Fruit fly (Drosophila melanogaster) whole organism, embryonic: ENCODE data around the gene CG31638.

ENCODE experiments used
- CG10431 ChIP-seq: fragments of 200-800 bp; sonication (Bioruptor generic); optimal IDR thresholded peaks from 3 replicates; lab custom pipeline; 2018; ENCODE audit warnings: missing biosample characterization, mild to moderate bottlenecking, missing genetic modification characterization
- CG10462 ChIP-seq: fragments of 200-800 bp; sonication (Bioruptor generic); optimal IDR thresholded peaks from 2 replicates; lab custom pipeline; 2016; ENCODE audit warnings: missing biosample characterization, missing genetic modification characterization
- CG10959 ChIP-seq: fragments of 200-800 bp; sonication (Bioruptor generic); IDR thresholded peaks from 2 replicates; pipeline ENCODE4 v1.3.6; 2022; ENCODE audit warnings: missing biosample characterization, missing genetic modification characterization
- CG11247 ChIP-seq: fragments of 200-800 bp; sonication (Bioruptor generic); IDR thresholded peaks from 2 replicates; pipeline ENCODE4 v1.3.6; 2022; ENCODE audit warnings: missing biosample characterization, missing genetic modification characterization
- CG12104 ChIP-seq: fragments of 200-800 bp; sonication (Bioruptor generic); optimal IDR thresholded peaks from 3 replicates; lab custom pipeline; 2016; ENCODE audit warnings: missing biosample characterization, missing genetic modification characterization
- CG14014 ChIP-seq: fragments of 200-800 bp; sonication (Bioruptor generic); IDR thresholded peaks from 2 replicates; pipeline ENCODE4 v1.3.6; 2022; ENCODE audit warnings: missing biosample characterization, missing genetic modification characterization
- CG14050 ChIP-seq: fragments of 200-800 bp; sonication (Bioruptor generic); IDR thresholded peaks from 3 replicates; pipeline ENCODE4 v1.3.6; 2022; ENCODE audit warnings: missing biosample characterization, missing genetic modification characterization
- CG15514 ChIP-seq: fragments of 200-800 bp; sonication (Bioruptor generic); optimal IDR thresholded peaks from 3 replicates; lab custom pipeline; 2017; ENCODE audit warnings: missing biosample characterization, missing genetic modification characterization, mild to moderate bottlenecking, moderate library complexity, missing genetic modification reagents
- CG1602 ChIP-seq: fragments of 200-800 bp; sonication (Bioruptor generic); optimal IDR thresholded peaks from 3 replicates; lab custom pipeline; 2016; ENCODE audit warnings: missing biosample characterization, missing genetic modification characterization
- CG1792 ChIP-seq: fragments of 200-800 bp; sonication (Bioruptor generic); optimal IDR thresholded peaks from 2 replicates; lab custom pipeline; 2016; ENCODE audit warnings: missing biosample characterization, missing genetic modification characterization
- CG32772 ChIP-seq: fragments of 200-800 bp; sonication (Bioruptor generic); IDR thresholded peaks from 2 replicates; pipeline ENCODE4 v1.3.6; 2022; ENCODE audit warnings: missing biosample characterization, missing genetic modification characterization
- CG34422 ChIP-seq: fragments of 200-800 bp; sonication (Bioruptor generic); IDR thresholded peaks from 3 replicates; pipeline ENCODE4 v1.3.6; 2022; ENCODE audit warnings: missing biosample characterization, missing genetic modification characterization
- CG3995 ChIP-seq: fragments of 200-800 bp; sonication (Bioruptor generic); optimal IDR thresholded peaks from 3 replicates; lab custom pipeline; 2016; ENCODE audit warnings: missing biosample characterization, missing genetic modification characterization
- CG5180 ChIP-seq: fragments of 200-800 bp; sonication (Bioruptor generic); optimal IDR thresholded peaks from 3 replicates; lab custom pipeline; 2017; ENCODE audit warnings: missing biosample characterization, missing genetic modification characterization, mild to moderate bottlenecking, moderate library complexity, missing genetic modification reagents
- CG5245 ChIP-seq: fragments of 200-800 bp; sonication (Bioruptor generic); optimal IDR thresholded peaks from 3 replicates; lab custom pipeline; 2016; ENCODE audit warnings: missing biosample characterization, missing genetic modification characterization
- CG7271 ChIP-seq: fragments of 200-800 bp; sonication (Bioruptor generic); optimal IDR thresholded peaks from 2 replicates; lab custom pipeline; 2018; ENCODE audit warnings: missing biosample characterization, mild to moderate bottlenecking, missing genetic modification characterization, moderate library complexity
- CG8924 ChIP-seq: fragments of 200-800 bp; optimal IDR thresholded peaks from 3 replicates; lab custom pipeline; 2019; ENCODE audit warnings: missing biosample characterization, mild to moderate bottlenecking, missing genetic modification characterization, moderate library complexity
- Dad ChIP-seq: fragments of 200-800 bp; sonication (Bioruptor generic); optimal IDR thresholded peaks from 3 replicates; lab custom pipeline; 2016; ENCODE audit warnings: missing biosample characterization, missing genetic modification characterization
- Dip2 ChIP-seq: fragments of 200-800 bp; sonication (Bioruptor generic); IDR thresholded peaks from 2 replicates; pipeline ENCODE4 v1.3.6; 2022; ENCODE audit warnings: missing biosample characterization, missing genetic modification characterization
- Doc2 ChIP-seq: fragments of 200-800 bp; sonication (Bioruptor generic); IDR thresholded peaks from 2 replicates; pipeline ENCODE4 v1.3.6; 2022; ENCODE audit warnings: missing biosample characterization, missing genetic modification characterization
- Fer1 ChIP-seq: fragments of 200-800 bp; sonication (Bioruptor generic); optimal IDR thresholded peaks from 2 replicates; lab custom pipeline; 2017; ENCODE audit warnings: missing biosample characterization, mild to moderate bottlenecking, missing genetic modification characterization
- Fer2 ChIP-seq: fragments of 200-800 bp; sonication (Bioruptor generic); optimal IDR thresholded peaks from 2 replicates; lab custom pipeline; 2018; ENCODE audit warnings: missing biosample characterization, mild to moderate bottlenecking, missing genetic modification characterization, moderate library complexity
- Fer3 ChIP-seq: fragments of 200-800 bp; sonication (Bioruptor generic); optimal IDR thresholded peaks from 2 replicates; lab custom pipeline; 2018; ENCODE audit warnings: missing biosample characterization, mild to moderate bottlenecking, missing genetic modification characterization, moderate library complexity
- H15 ChIP-seq: fragments of 200-800 bp; sonication (Bioruptor generic); IDR thresholded peaks from 3 replicates; pipeline ENCODE4 v1.3.6; 2022; ENCODE audit warnings: missing biosample characterization, missing genetic modification characterization
- Hr51 ChIP-seq, 2 experiments: fragments of 200-800 bp; sonication (Bioruptor generic); optimal IDR thresholded peaks; 2 replicates in 1 of 2; 3 replicates in 1 of 2; lab custom pipeline; 2016 to 2018; ENCODE audit warnings: missing biosample characterization in 2 of 2, missing genetic modification characterization in 2 of 2, mild to moderate bottlenecking in 1 of 2, moderate library complexity in 1 of 2
- Myb ChIP-seq: fragments of 200-800 bp; sonication (Bioruptor generic); optimal IDR thresholded peaks from 2 replicates; lab custom pipeline; 2016; ENCODE audit warnings: missing biosample characterization, missing genetic modification characterization
- NFAT ChIP-seq: fragments of 200-800 bp; sonication (Bioruptor generic); IDR thresholded peaks from 2 replicates; pipeline ENCODE4 v1.3.6; 2022; ENCODE audit warnings: missing biosample characterization, missing genetic modification characterization
- PHDP ChIP-seq: fragments of 200-800 bp; sonication (Bioruptor generic); optimal IDR thresholded peaks from 3 replicates; lab custom pipeline; 2018; ENCODE audit warnings: missing biosample characterization, mild to moderate bottlenecking, missing genetic modification characterization, moderate library complexity
- Ptx1 ChIP-seq: fragments of 200-800 bp; sonication (Bioruptor generic); IDR thresholded peaks from 2 replicates; pipeline ENCODE4 v1.3.6; 2022; ENCODE audit warnings: missing biosample characterization, missing genetic modification characterization
- Taf1 ChIP-seq: fragments of 200-800 bp; sonication (Bioruptor generic); IDR thresholded peaks from 2 replicates; pipeline ENCODE4 v1.3.6; 2022; ENCODE audit warnings: missing biosample characterization, missing genetic modification characterization
- ase ChIP-seq: fragments of 200-800 bp; sonication (Bioruptor generic); IDR thresholded peaks from 3 replicates; pipeline ENCODE4 v1.3.6; 2022; ENCODE audit warnings: missing biosample characterization, missing genetic modification characterization
- ash1 ChIP-seq: fragments of 200-800 bp; sonication (Bioruptor generic); optimal IDR thresholded peaks from 2 replicates; lab custom pipeline; 2018; ENCODE audit warnings: missing biosample characterization, mild to moderate bottlenecking, missing genetic modification characterization
- ato ChIP-seq: fragments of 200-800 bp; sonication (Bioruptor generic); IDR thresholded peaks from 2 replicates; pipeline ENCODE4 v1.3.6; 2022; ENCODE audit warnings: missing biosample characterization, missing genetic modification characterization; ENCODE audit not compliant: partially characterized antibody
- br ChIP-seq: fragments of >200 bp; optimal IDR thresholded peaks from 2 replicates; lab custom pipeline; 2017
- da ChIP-seq: fragments of 200-800 bp; sonication (Bioruptor generic); optimal IDR thresholded peaks from 2 replicates; lab custom pipeline; 2016; ENCODE audit warnings: missing biosample characterization, missing genetic modification characterization
- dmrt99B ChIP-seq: fragments of 200-800 bp; sonication (Bioruptor generic); optimal IDR thresholded peaks from 2 replicates; lab custom pipeline; 2018; ENCODE audit warnings: missing biosample characterization, mild to moderate bottlenecking, missing genetic modification characterization, moderate library complexity
- ems ChIP-seq: fragments of 200-800 bp; sonication (Bioruptor generic); optimal IDR thresholded peaks from 3 replicates; lab custom pipeline; 2016; ENCODE audit warnings: missing biosample characterization, missing genetic modification characterization
- exex ChIP-seq: fragments of 200-800 bp; sonication (Bioruptor generic); optimal IDR thresholded peaks from 4 replicates; lab custom pipeline; 2018; ENCODE audit warnings: missing biosample characterization, mild to moderate bottlenecking, missing genetic modification characterization, moderate library complexity
- eyg ChIP-seq: fragments of 200-800 bp; sonication (Bioruptor generic); optimal IDR thresholded peaks from 3 replicates; lab custom pipeline; 2016; ENCODE audit warnings: missing biosample characterization, missing genetic modification characterization
- grau ChIP-seq: fragments of 200-800 bp; optimal IDR thresholded peaks from 3 replicates; lab custom pipeline; 2019; ENCODE audit warnings: missing biosample characterization, mild to moderate bottlenecking, missing genetic modification characterization, moderate library complexity
- hkb ChIP-seq, 2 experiments: fragments of 200-800 bp in 1 of 2; fragments of >200 bp in 1 of 2; sonication (Bioruptor generic) in 1 of 2; IDR thresholded peaks in 1 of 2; optimal IDR thresholded peaks in 1 of 2; 2 replicates each; pipeline versions ENCODE4 v1.3.6 to Lab custom; 2017 to 2022; ENCODE audit warnings: missing biosample characterization in 1 of 2, missing genetic modification characterization in 1 of 2
- ken ChIP-seq: fragments of 200-800 bp; sonication (Bioruptor generic); IDR thresholded peaks from 3 replicates; pipeline ENCODE4 v1.3.6; 2022; ENCODE audit warnings: missing biosample characterization, missing genetic modification characterization
- knrl ChIP-seq: fragments of 200-800 bp; sonication (Bioruptor generic); IDR thresholded peaks from 3 replicates; pipeline ENCODE4 v1.3.6; 2022; ENCODE audit warnings: missing biosample characterization, missing genetic modification characterization; ENCODE audit not compliant: partially characterized antibody
- psq ChIP-seq: fragments of 200-800 bp; sonication (Bioruptor generic); optimal IDR thresholded peaks from 2 replicates; lab custom pipeline; 2017; ENCODE audit warnings: missing biosample characterization, missing genetic modification characterization
- so ChIP-seq: fragments of 200-800 bp; sonication (Bioruptor generic); IDR thresholded peaks from 3 replicates; pipeline ENCODE4 v1.3.6; 2022; ENCODE audit warnings: missing biosample characterization, missing genetic modification characterization
- stwl ChIP-seq: fragments of 200-800 bp; sonication (Bioruptor generic); optimal IDR thresholded peaks from 3 replicates; lab custom pipeline; 2018; ENCODE audit warnings: missing biosample characterization, mild to moderate bottlenecking, missing genetic modification characterization, moderate library complexity
- tll ChIP-seq, 2 experiments: fragments of 200-800 bp in 1 of 2; fragments of >200 bp in 1 of 2; sonication (Bioruptor generic) in 1 of 2; optimal IDR thresholded peaks; 2 replicates each; lab custom pipeline; 2017 to 2019; ENCODE audit warnings: missing biosample characterization in 2 of 2, missing genetic modification characterization in 2 of 2, mild to moderate bottlenecking in 1 of 2, moderate library complexity in 1 of 2
- twi ChIP-seq: fragments of 200-800 bp; optimal IDR thresholded peaks from 2 replicates; lab custom pipeline; 2019; ENCODE audit warnings: missing biosample characterization, mild to moderate bottlenecking, missing genetic modification characterization, moderate library complexity
- unpg ChIP-seq: fragments of 200-800 bp; sonication (Bioruptor generic); optimal IDR thresholded peaks from 3 replicates; lab custom pipeline; 2018; ENCODE audit warnings: missing biosample characterization, mild to moderate bottlenecking, missing genetic modification characterization, moderate library complexity
- vfl ChIP-seq: fragments of 200-800 bp; sonication (Bioruptor generic); optimal IDR thresholded peaks from 2 replicates; lab custom pipeline; 2016; ENCODE audit warnings: missing biosample characterization, missing genetic modification characterization

The CG31638 gene

dm6 chr2L:6490783-6491249 is at the start of gene CG31638, which contains the start of gene Phf5a (continued):
- TF ChIP-seq ato (GFP tag; lab: Robert Waterston, UW) = no peak
- TF ChIP-seq CG15514 = peak; percentile 87
- TF ChIP-seq Doc2 (GFP tag; lab: Robert Waterston, UW) = peak; percentile 91
- peak; percentile 58 for TF ChIP-seq CG12104 (GFP tag; lab: Kevin White, UChicago)
- TF ChIP-seq vfl (GFP tag; lab: Kevin White, UChicago) = peak; percentile 86
- TF ChIP-seq CG5180 = peak; percentile 66
- TF ChIP-seq CG14050 (GFP tag; lab: Robert Waterston, UW) = peak; percentile 71
- peak; percentile 95 for TF ChIP-seq CG7271
- TF ChIP-seq NFAT = peak; percentile 96
- TF ChIP-seq ken (GFP tag; lab: Robert Waterston, UW) = peak; percentile 76
- peak; percentile 59 for TF ChIP-seq Myb (GFP tag; lab: Kevin White, UChicago)
- TF ChIP-seq ash1 = no peak
- TF ChIP-seq CG1792 (GFP tag; lab: Kevin White, UChicago) = no peak
- TF ChIP-seq CG32772 (GFP tag; lab: Robert Waterston, UW) = peak; percentile 98
- peak; percentile 82 for TF ChIP-seq grau
- peak; percentile 92 for TF ChIP-seq CG8924 (tag; lab: Kevin White, UChicago)
- peak; percentile 97 for TF ChIP-seq ase
- no peak for TF ChIP-seq br (lab: Kevin White, UChicago)
- peak; percentile 98 for TF ChIP-seq CG34422
- peak; percentile 83 for TF ChIP-seq twi
- no peak for TF ChIP-seq CG11247 (GFP tag; lab: Robert Waterston, UW)
- peak; percentile 55 to 76 for TF ChIP-seq Hr51 (GFP tag; optimal IDR thresholded peaks at IDR 0.05; lab: Kevin White, UChicago)
- TF ChIP-seq PHDP (tag; lab: Kevin White, UChicago) = peak; percentile 97
- TF ChIP-seq CG1602 = peak; percentile 95
- peak; percentile 97 for TF ChIP-seq Fer3 (tag; lab: Kevin White, UChicago)
- TF ChIP-seq Dad (GFP tag; lab: Kevin White, UChicago) = no peak
- TF ChIP-seq Taf1 (GFP tag; lab: Robert Waterston, UW) = peak; percentile 95
- peak in 1 of 2 experiments; percentile 46 for TF ChIP-seq tll (GFP tag; optimal IDR thresholded peaks at IDR 0.05; lab: Kevin White, UChicago)
- TF ChIP-seq unpg (GFP tag; lab: Kevin White, UChicago) = peak; percentile 87
- TF ChIP-seq Fer1 = peak; percentile 94
- TF ChIP-seq Ptx1 = peak; percentile 73
- TF ChIP-seq Dip2 (GFP tag; lab: Robert Waterston, UW) = peak; percentile 58
- TF ChIP-seq ems (GFP tag; lab: Kevin White, UChicago) = peak; percentile 40
- peak; percentile 56 for TF ChIP-seq CG3995 (GFP tag; lab: Kevin White, UChicago)
- TF ChIP-seq CG10462 (GFP tag; lab: Kevin White, UChicago) = peak; percentile 94
- peak; percentile 92 for TF ChIP-seq CG14014 (GFP tag; lab: Robert Waterston, UW)
- TF ChIP-seq CG10959 (GFP tag; lab: Robert Waterston, UW) = peak; percentile 34; the same call in 1 of the 2 replicates
- TF ChIP-seq hkb (optimal IDR thresholded peaks at IDR 0.05; lab: Kevin White, UChicago) = no peak
- peak; percentile 73 for TF ChIP-seq hkb (GFP tag; IDR thresholded peaks at IDR 0.05; lab: Robert Waterston, UW)
- peak; percentile 95 for TF ChIP-seq Fer2
- no peak for TF ChIP-seq eyg (GFP tag; lab: Kevin White, UChicago)
- TF ChIP-seq CG10431 = peak; percentile 90
- peak; percentile 39 for TF ChIP-seq CG5245 (GFP tag; lab: Kevin White, UChicago)
- peak; percentile 57 for TF ChIP-seq knrl (GFP tag; lab: Robert Waterston, UW)
- TF ChIP-seq exex = peak; percentile 82
- TF ChIP-seq H15 (GFP tag; lab: Robert Waterston, UW) = peak; percentile 96
- TF ChIP-seq da (GFP tag; lab: Kevin White, UChicago) = no peak
- TF ChIP-seq so (GFP tag; lab: Robert Waterston, UW) = peak; percentile 87; the same call in 2 of the 3 replicates
- TF ChIP-seq dmrt99B (tag; lab: Kevin White, UChicago) = peak; percentile 95
- TF ChIP-seq psq (GFP tag; lab: Kevin White, UChicago) = peak; percentile 36
- peak; percentile 99 for TF ChIP-seq stwl (tag; lab: Kevin White, UChicago)
